Worm (Caenorhabditis elegans) whole organism, late embryonic: ENCODE measurements around the gene epg-7.

ENCODE experiments used
- ama-1 ChIP-seq: fragments of 150-350 bp; optimal IDR thresholded peaks from 2 replicates; lab custom pipeline; 2014
- ceh-2 ChIP-seq: sonication (generic microtip); optimal IDR thresholded peaks from 2 replicates; lab custom pipeline; 2016; ENCODE audit warnings: missing genotype, missing genetic modification characterization, missing compliant biosample characterization
- ceh-31 ChIP-seq: sonication (generic microtip); optimal IDR thresholded peaks from 2 replicates; lab custom pipeline; 2016; ENCODE audit warnings: missing genetic modification characterization, missing compliant biosample characterization
- ceh-9 ChIP-seq: sonication (generic microtip); optimal IDR thresholded peaks from 2 replicates; lab custom pipeline; 2016; ENCODE audit warnings: mild to moderate bottlenecking, missing genetic modification characterization, inconsistent platforms, missing compliant biosample characterization
- dmd-4 ChIP-seq: sonication (generic microtip); optimal IDR thresholded peaks from 2 replicates; lab custom pipeline; 2016; ENCODE audit warnings: borderline replicate concordance, missing genetic modification characterization, missing compliant biosample characterization
- fax-1 ChIP-seq: sonication (generic microtip); optimal IDR thresholded peaks from 2 replicates; lab custom pipeline; 2016; ENCODE audit warnings: missing genotype, missing genetic modification characterization, missing compliant biosample characterization
- nhr-11 ChIP-seq: fragments of 150-350 bp; optimal IDR thresholded peaks from 2 replicates; lab custom pipeline; 2014; ENCODE audit warnings: missing biosample characterization, missing genetic modification characterization
- npax-4 ChIP-seq: sonication (generic microtip); optimal IDR thresholded peaks from 2 replicates; lab custom pipeline; 2016; ENCODE audit warnings: missing genetic modification characterization, missing compliant biosample characterization
- pha-4 ChIP-seq: fragments of 150-350 bp; optimal IDR thresholded peaks from 2 replicates; lab custom pipeline; 2018; ENCODE audit warnings: missing biosample characterization, missing genetic modification reagents, missing genetic modification characterization
- pqm-1 ChIP-seq: sonication (generic microtip); optimal IDR thresholded peaks from 2 replicates; lab custom pipeline; 2016; ENCODE audit warnings: missing genetic modification characterization, missing compliant biosample characterization
- sox-2 ChIP-seq: fragments of 200-800 bp; sonication (Bioruptor generic); IDR thresholded peaks from 2 replicates; pipeline ENCODE4 v1.3.6; 2022; ENCODE audit warnings: missing genetic modification reagents, missing genetic modification characterization, missing compliant biosample characterization
- tbx-7 ChIP-seq: sonication (generic microtip); optimal IDR thresholded peaks from 2 replicates; lab custom pipeline; 2016; ENCODE audit warnings: missing genotype, missing genetic modification characterization, missing compliant biosample characterization
- ttx-3 ChIP-seq: sonication (generic microtip); optimal IDR thresholded peaks from 2 replicates; lab custom pipeline; 2016; ENCODE audit warnings: missing genetic modification reagents, missing genetic modification characterization, missing compliant biosample characterization
- unc-3 ChIP-seq, 2 experiments: fragments of 200-800 bp in 1 of 2; sonication (Bioruptor generic) in 1 of 2; sonication (generic microtip) in 1 of 2; conservative IDR thresholded peaks in 1 of 2; optimal IDR thresholded peaks in 1 of 2; 2 replicates each; pipeline versions ENCODE4 v1.3.6 to Lab custom; 2016 to 2022; ENCODE audit warnings: missing compliant biosample characterization in 2 of 2, missing genetic modification characterization in 2 of 2, missing genetic modification reagents in 1 of 2

DNA sequence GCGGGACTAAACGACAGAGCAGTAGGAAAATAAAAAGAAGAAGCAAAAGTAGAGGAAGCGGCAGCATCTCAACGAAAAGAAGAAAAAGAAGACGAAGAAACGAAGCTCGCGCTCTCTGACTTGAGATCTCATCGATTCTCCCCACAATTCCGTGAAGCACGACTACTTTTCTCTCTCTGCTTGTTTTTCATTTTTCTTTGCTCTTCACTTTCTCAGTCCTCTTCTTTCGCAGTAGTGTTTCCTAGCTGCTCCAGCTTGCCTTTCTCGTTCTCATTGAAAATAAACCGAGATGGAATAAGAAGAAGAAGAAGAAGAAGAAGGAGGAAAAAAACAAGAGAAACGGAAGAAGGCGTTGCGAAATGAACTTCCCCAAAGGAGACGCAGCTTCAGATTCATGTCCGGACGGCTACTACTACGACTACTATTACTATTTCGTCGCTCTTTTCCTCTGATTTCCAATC, 49.8 kb upstream of the epg-7 start:
- TF ChIP-seq pha-4 (tag; lab: Kevin White, UChicago): no peak
- TF ChIP-seq ttx-3 (tag; lab: Kevin White, UChicago): no peak
- no peak for TF ChIP-seq unc-3 (GFP tag; conservative IDR thresholded peaks at IDR 0.05; lab: Robert Waterston, UW)
- no peak for TF ChIP-seq unc-3 (tag; optimal IDR thresholded peaks at IDR 0.05; lab: Kevin White, UChicago)
- no peak for TF ChIP-seq pqm-1 (tag; lab: Kevin White, UChicago)
- TF ChIP-seq ceh-9 (tag; lab: Kevin White, UChicago): no peak
- TF ChIP-seq ceh-2: no peak
- no peak for TF ChIP-seq ama-1
- TF ChIP-seq tbx-7 (tag; lab: Kevin White, UChicago): no peak
- peak; percentile 77 for TF ChIP-seq ceh-31
- TF ChIP-seq sox-2 (GFP tag; lab: Robert Waterston, UW): no peak
- no peak for TF ChIP-seq npax-4 (tag; lab: Kevin White, UChicago)
- TF ChIP-seq fax-1: no peak
- TF ChIP-seq dmd-4 (tag; lab: Kevin White, UChicago): no peak
- TF ChIP-seq nhr-11 (tag; lab: Kevin White, UChicago): no peak
